Fruit fly (Drosophila melanogaster): ENCODE measurements around the gene snRNP-U1-C.

snRNP-U1-C gene

DNA sequence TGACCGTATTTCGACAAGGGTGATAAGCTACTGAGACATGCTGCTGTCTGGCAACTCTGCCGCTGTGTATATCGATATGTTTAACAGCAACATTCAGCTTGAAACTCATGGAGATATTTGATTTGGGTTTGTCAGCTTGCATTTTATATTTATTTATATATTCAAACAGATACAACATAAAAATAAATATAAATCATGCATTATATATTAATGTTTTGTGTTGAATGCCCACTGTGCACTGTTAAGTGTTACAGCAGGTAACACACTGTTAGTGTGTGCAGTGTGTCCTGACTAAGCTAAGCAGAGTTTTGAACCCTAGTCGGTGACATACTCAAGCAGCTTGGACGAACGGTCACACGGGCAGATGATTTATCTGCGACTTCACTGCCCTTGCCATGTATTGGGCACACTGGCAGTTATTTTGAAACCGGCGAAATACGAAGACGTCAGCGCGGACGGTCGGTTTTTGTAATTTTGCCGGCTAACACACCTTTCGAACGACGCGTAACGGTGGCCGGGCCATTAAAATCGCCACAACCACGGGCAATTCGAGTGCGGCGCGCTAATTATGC lies at the start of gene snRNP-U1-C, which contains the start of gene gukh:
Gene snRNP-U1-C, minus strand, starts transcription at position 37 of the 572 bp plus-strand sequence.
Gene gukh, plus strand, starts transcription at position 412 of the 572 bp plus-strand sequence.
- TF ChIP-seq Hr96 (GFP tag; optimal IDR thresholded peaks at IDR 0.05) (peak; percentile 24), kay (GFP tag; ENCODE audit: borderline replicate concordance) (no peak), CG11617 (GFP tag; optimal IDR thresholded peaks at IDR 0.05) (peak; percentile 77), cnc (optimal IDR thresholded peaks at IDR 0.05) (no peak), CG7045 (GFP tag; optimal IDR thresholded peaks at IDR 0.05) (peak; percentile 75), CG7101 (tag; optimal IDR thresholded peaks at IDR 0.05) (peak; percentile 84), CG14711 (tag; optimal IDR thresholded peaks at IDR 0.05) (peak; percentile 81), Clk (GFP tag; optimal IDR thresholded peaks at IDR 0.05) (peak; percentile 65), CG1620 (GFP tag; optimal IDR thresholded peaks at IDR 0.05) (peak; percentile 67), tj (GFP tag; optimal IDR thresholded peaks at IDR 0.05) (peak; percentile 50), CG5204 (GFP tag; optimal IDR thresholded peaks at IDR 0.05) (peak; percentile 73), ovo (GFP tag; optimal IDR thresholded peaks at IDR 0.05) (peak; percentile 68), bab1 (GFP tag; optimal IDR thresholded peaks at IDR 0.05) (peak; percentile 83), toe (GFP tag; optimal IDR thresholded peaks at IDR 0.05) (peak; percentile 63), pad (GFP tag; optimal IDR thresholded peaks at IDR 0.05) (peak; percentile 50), Crg-1 (GFP tag; optimal IDR thresholded peaks at IDR 0.05) (no peak), CG33017 (tag; optimal IDR thresholded peaks at IDR 0.05) (peak; percentile 78), cic (GFP tag; optimal IDR thresholded peaks at IDR 0.05) (peak; percentile 39), Mnt (GFP tag; optimal IDR thresholded peaks at IDR 0.05) (peak; percentile 57), CG12768 (GFP tag; optimal IDR thresholded peaks at IDR 0.05) (peak; percentile 70)

DNA sequence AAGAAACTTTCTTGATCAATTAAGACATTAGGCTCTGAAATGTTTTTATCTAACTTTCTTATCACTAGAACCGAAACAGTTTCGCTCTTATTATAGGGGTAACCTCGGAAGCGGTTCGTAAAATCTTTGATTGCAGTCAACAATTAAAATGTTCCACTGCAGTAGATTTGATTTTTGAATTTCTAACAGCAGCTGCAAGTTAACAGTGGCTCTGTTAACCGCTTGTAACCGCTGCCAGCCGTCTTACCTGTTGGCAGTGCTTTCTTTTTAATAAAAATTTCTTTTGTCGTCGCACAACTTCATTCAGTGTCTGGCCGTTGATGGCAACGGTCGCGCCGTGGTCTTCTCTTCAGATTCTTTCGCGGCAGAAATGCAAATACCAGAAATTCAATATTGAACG lies 49.8 kb upstream of the snRNP-U1-C start, which contains the start of gene CG6026:
Gene CG6026, plus strand, starts transcription at position 301 of the 400 bp plus-strand sequence.
- TF ChIP-seq cic (GFP tag; optimal IDR thresholded peaks at IDR 0.05) = no peak
- no peak for TF ChIP-seq Clk (GFP tag; optimal IDR thresholded peaks at IDR 0.05)
- no peak for TF ChIP-seq CG7045 (GFP tag; optimal IDR thresholded peaks at IDR 0.05)
- no peak for TF ChIP-seq toe (GFP tag; optimal IDR thresholded peaks at IDR 0.05)
- TF ChIP-seq pad (GFP tag; optimal IDR thresholded peaks at IDR 0.05) = no peak
- TF ChIP-seq Mnt (GFP tag; optimal IDR thresholded peaks at IDR 0.05) = no peak
- no peak for TF ChIP-seq bab1 (GFP tag; optimal IDR thresholded peaks at IDR 0.05)
- no peak for TF ChIP-seq Hr96 (GFP tag; optimal IDR thresholded peaks at IDR 0.05)
- no peak for TF ChIP-seq CG11617 (GFP tag; optimal IDR thresholded peaks at IDR 0.05)
- TF ChIP-seq CG1620 (GFP tag; optimal IDR thresholded peaks at IDR 0.05) = no peak

DNA sequence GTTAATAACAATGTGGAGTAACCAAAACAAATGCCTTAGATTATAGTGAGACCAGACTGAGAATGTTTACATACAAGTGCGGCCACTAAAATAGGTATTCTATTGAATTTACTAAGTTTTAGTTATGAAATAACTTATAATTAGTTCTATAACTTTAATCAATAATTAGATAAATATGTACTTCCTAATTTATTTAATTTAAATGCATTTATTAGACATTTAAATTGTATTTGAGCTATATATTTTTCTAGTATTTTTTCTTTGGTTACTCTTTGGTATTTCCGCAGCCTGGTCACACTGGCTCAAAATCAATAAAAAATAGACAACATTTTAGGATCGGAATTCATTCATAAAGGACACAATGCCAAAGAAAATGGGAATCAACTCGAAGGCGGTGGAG lies 47.8 kb upstream of the snRNP-U1-C start, which contains the start of the genes Prp18 and CG6013:
Gene Prp18, minus strand, starts transcription at position 62 of the 400 bp plus-strand sequence.
Gene CG6013, plus strand, starts transcription at position 294 of the 400 bp plus-strand sequence.
- TF ChIP-seq Mnt (GFP tag; optimal IDR thresholded peaks at IDR 0.05) (no peak), CG11617 (GFP tag; optimal IDR thresholded peaks at IDR 0.05) (peak; percentile 53), CG7045 (GFP tag; optimal IDR thresholded peaks at IDR 0.05) (peak; percentile 36), CG1620 (GFP tag; optimal IDR thresholded peaks at IDR 0.05) (no peak), ovo (GFP tag; optimal IDR thresholded peaks at IDR 0.05) (no peak), bab1 (GFP tag; optimal IDR thresholded peaks at IDR 0.05) (peak; percentile 75), CG33017 (tag; optimal IDR thresholded peaks at IDR 0.05) (peak; percentile 63), CG14711 (tag; optimal IDR thresholded peaks at IDR 0.05) (peak; percentile 72), cnc (optimal IDR thresholded peaks at IDR 0.05) (no peak), CG5204 (GFP tag; optimal IDR thresholded peaks at IDR 0.05) (no peak), pad (GFP tag; optimal IDR thresholded peaks at IDR 0.05) (peak; percentile 8), kay (GFP tag; ENCODE audit: borderline replicate concordance) (no peak), CG7101 (tag; optimal IDR thresholded peaks at IDR 0.05) (peak; percentile 77)

DNA sequence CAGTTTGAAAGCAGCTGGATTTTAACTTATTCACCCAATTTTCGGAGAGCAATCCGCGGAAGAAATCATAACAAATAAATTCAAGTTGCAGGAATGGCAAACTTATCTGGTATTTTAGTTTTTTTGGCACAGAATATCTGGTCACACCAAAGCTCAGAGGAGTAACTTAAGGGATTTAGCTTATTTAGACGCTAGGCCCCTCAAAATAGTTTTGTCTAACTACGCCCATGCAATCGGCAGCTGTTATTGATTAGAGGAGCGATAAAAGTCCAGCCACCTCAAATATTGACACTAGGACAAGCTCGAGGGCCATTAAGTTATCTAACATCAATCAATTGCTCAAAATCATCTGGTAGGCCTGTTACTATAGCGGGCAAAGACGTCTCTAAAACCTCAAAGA lies 45.3 kb upstream of the snRNP-U1-C start, which contains the start of the genes GatA and P5cr:
Gene GatA, minus strand, starts transcription at position 100 of the 400 bp plus-strand sequence.
Gene P5cr, plus strand, starts transcription at position 174 of the 400 bp plus-strand sequence.
- no peak for TF ChIP-seq toe (GFP tag; optimal IDR thresholded peaks at IDR 0.05)
- TF ChIP-seq Mnt (GFP tag; optimal IDR thresholded peaks at IDR 0.05) = peak; percentile 75
- peak; percentile 59 for TF ChIP-seq cic (GFP tag; optimal IDR thresholded peaks at IDR 0.05)
- TF ChIP-seq ovo (GFP tag; optimal IDR thresholded peaks at IDR 0.05) = peak; percentile 26
- TF ChIP-seq Crg-1 (GFP tag; optimal IDR thresholded peaks at IDR 0.05) = peak; percentile 86
- peak; percentile 68 for TF ChIP-seq bab1 (GFP tag; optimal IDR thresholded peaks at IDR 0.05)
- TF ChIP-seq Hr96 (GFP tag; optimal IDR thresholded peaks at IDR 0.05) = peak; percentile 40
- TF ChIP-seq cnc (optimal IDR thresholded peaks at IDR 0.05) = no peak
- peak; percentile 88 for TF ChIP-seq CG33017 (tag; optimal IDR thresholded peaks at IDR 0.05)
- peak; percentile 56 for TF ChIP-seq pad (GFP tag; optimal IDR thresholded peaks at IDR 0.05)
- peak; percentile 83 for TF ChIP-seq CG12768 (GFP tag; optimal IDR thresholded peaks at IDR 0.05)
- TF ChIP-seq CG1620 (GFP tag; optimal IDR thresholded peaks at IDR 0.05) = peak; percentile 75
- peak; percentile 85 for TF ChIP-seq CG7045 (GFP tag; optimal IDR thresholded peaks at IDR 0.05)
- peak; percentile 86 for TF ChIP-seq CG7101 (tag; optimal IDR thresholded peaks at IDR 0.05)
- no peak for TF ChIP-seq CG5204 (GFP tag; optimal IDR thresholded peaks at IDR 0.05)
- peak; percentile 8 for TF ChIP-seq tj (GFP tag; optimal IDR thresholded peaks at IDR 0.05)
- peak; percentile 80 for TF ChIP-seq CG14711 (tag; optimal IDR thresholded peaks at IDR 0.05)
- peak; percentile 72 for TF ChIP-seq CG11617 (GFP tag; optimal IDR thresholded peaks at IDR 0.05)
- TF ChIP-seq kay (GFP tag; ENCODE audit: borderline replicate concordance) = no peak
- peak; percentile 65 for TF ChIP-seq Clk (GFP tag; optimal IDR thresholded peaks at IDR 0.05)

DNA sequence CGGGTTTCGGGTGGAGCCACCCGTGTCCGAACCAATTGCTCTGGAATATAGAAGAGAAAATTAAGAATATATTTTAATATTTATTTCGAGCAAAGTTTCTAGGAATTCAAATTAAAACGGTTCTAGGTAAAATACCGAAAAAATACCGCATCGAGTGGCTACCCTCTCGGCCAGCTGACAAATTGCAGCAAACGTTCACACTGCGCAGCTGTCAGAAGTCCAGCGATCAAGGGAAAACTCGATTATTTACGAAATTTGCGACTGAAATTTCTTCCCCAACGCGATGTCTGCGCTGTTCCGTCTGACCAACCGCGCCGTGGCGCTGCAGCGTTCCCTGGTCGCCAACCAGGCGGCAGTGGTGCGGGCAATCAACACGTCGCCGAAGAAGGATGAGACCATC lies 43.7 kb upstream of the snRNP-U1-C start, which contains the start of gene NP15.6:
Gene NP15.6, plus strand, starts transcription at position 204 of the 400 bp plus-strand sequence.
- no peak for TF ChIP-seq Mnt (GFP tag; optimal IDR thresholded peaks at IDR 0.05)
- no peak for TF ChIP-seq cnc (optimal IDR thresholded peaks at IDR 0.05)
- no peak for TF ChIP-seq Hr96 (GFP tag; optimal IDR thresholded peaks at IDR 0.05)
- TF ChIP-seq CG14711 (tag; optimal IDR thresholded peaks at IDR 0.05) = no peak
- no peak for TF ChIP-seq Clk (GFP tag; optimal IDR thresholded peaks at IDR 0.05)
- no peak for TF ChIP-seq CG33017 (tag; optimal IDR thresholded peaks at IDR 0.05)
- no peak for TF ChIP-seq tj (GFP tag; optimal IDR thresholded peaks at IDR 0.05)
- TF ChIP-seq pad (GFP tag; optimal IDR thresholded peaks at IDR 0.05) = no peak
- TF ChIP-seq toe (GFP tag; optimal IDR thresholded peaks at IDR 0.05) = no peak
- TF ChIP-seq Crg-1 (GFP tag; optimal IDR thresholded peaks at IDR 0.05) = no peak
- no peak for TF ChIP-seq cic (GFP tag; optimal IDR thresholded peaks at IDR 0.05)
- no peak for TF ChIP-seq CG12768 (GFP tag; optimal IDR thresholded peaks at IDR 0.05)
- TF ChIP-seq CG5204 (GFP tag; optimal IDR thresholded peaks at IDR 0.05) = no peak
- TF ChIP-seq ovo (GFP tag; optimal IDR thresholded peaks at IDR 0.05) = no peak
- no peak for TF ChIP-seq CG11617 (GFP tag; optimal IDR thresholded peaks at IDR 0.05)
- TF ChIP-seq bab1 (GFP tag; optimal IDR thresholded peaks at IDR 0.05) = no peak
